Worm (Caenorhabditis elegans) whole organism, mixed stage, embryonic: Measurements from ENCODE around the gene dyci-1.

Experiments
- ces-1 ChIP-seq: fragments of 150-350 bp; optimal IDR thresholded peaks from 2 replicates; lab custom pipeline; 2014; ENCODE audit warnings: missing biosample characterization, missing genetic modification reagents, missing genetic modification characterization
- lin-13 ChIP-seq: fragments of 150-350 bp; optimal IDR thresholded peaks from 2 replicates; lab custom pipeline; 2014; ENCODE audit warnings: missing biosample characterization, missing genetic modification characterization
- lsy-2 ChIP-seq: fragments of 150-350 bp; optimal IDR thresholded peaks from 2 replicates; lab custom pipeline; 2014; ENCODE audit warnings: missing biosample characterization, missing genetic modification characterization
- mab-5 ChIP-seq: fragments of 150-350 bp; optimal IDR thresholded peaks from 2 replicates; lab custom pipeline; 2014; ENCODE audit warnings: missing biosample characterization, missing genetic modification characterization
- mep-1 ChIP-seq: fragments of 150-350 bp; optimal IDR thresholded peaks from 2 replicates; lab custom pipeline; 2017; ENCODE audit warnings: missing biosample characterization, missing genetic modification reagents, missing genetic modification characterization, inconsistent platforms
- nhr-12 ChIP-seq: fragments of 150-350 bp; optimal IDR thresholded peaks from 2 replicates; lab custom pipeline; 2014; ENCODE audit warnings: missing biosample characterization, missing genetic modification characterization
- nhr-237 ChIP-seq: fragments of 150-350 bp; optimal IDR thresholded peaks from 2 replicates; lab custom pipeline; 2014; ENCODE audit warnings: missing biosample characterization, missing genetic modification characterization
- nhr-28 ChIP-seq: fragments of 150-350 bp; optimal IDR thresholded peaks from 2 replicates; lab custom pipeline; 2014; ENCODE audit warnings: missing biosample characterization, missing genetic modification characterization
- nhr-76 ChIP-seq: sonication (generic microtip); optimal IDR thresholded peaks from 2 replicates; lab custom pipeline; 2017; ENCODE audit warnings: missing biosample characterization, missing genetic modification characterization
- pha-4 ChIP-seq: fragments of 150-350 bp; optimal IDR thresholded peaks from 2 replicates; lab custom pipeline; 2018; ENCODE audit warnings: missing biosample characterization, missing genetic modification reagents, missing genetic modification characterization
- snpc-4 ChIP-seq: fragments of 150-350 bp; optimal IDR thresholded peaks from 2 replicates; lab custom pipeline; 2014; ENCODE audit warnings: missing biosample characterization, missing genetic modification characterization
- unc-39 ChIP-seq: fragments of 150-350 bp; optimal IDR thresholded peaks from 2 replicates; lab custom pipeline; 2014; ENCODE audit warnings: missing biosample characterization, missing genetic modification characterization
- ztf-11 ChIP-seq: fragments of 150-350 bp; optimal IDR thresholded peaks from 2 replicates; lab custom pipeline; 2014; ENCODE audit warnings: missing biosample characterization, missing genetic modification characterization

DNA sequence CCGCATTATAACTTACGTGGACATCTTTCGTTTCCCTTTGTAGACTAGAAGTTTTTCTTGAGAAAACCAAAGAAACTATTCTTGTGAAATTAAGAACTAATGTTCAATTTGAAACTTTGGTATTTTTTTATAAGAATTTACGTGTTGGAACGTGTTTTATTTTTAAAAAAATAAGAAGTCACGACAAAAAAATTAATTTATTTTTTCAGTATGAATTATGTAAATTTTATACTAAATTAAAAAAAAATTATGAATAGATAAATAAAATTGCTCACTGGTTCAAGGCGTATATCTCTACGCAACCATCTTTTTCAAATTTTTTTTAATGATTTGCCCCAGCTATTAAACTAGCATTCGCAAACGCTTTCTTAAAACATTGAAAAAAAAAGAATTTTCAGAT lies 32.5 kb upstream of the dyci-1 start, which contains the start of gene C17H12.5:
- TF ChIP-seq mab-5 (tag; lab: Kevin White, UChicago), result no peak
- no peak for TF ChIP-seq nhr-12 (tag; lab: Kevin White, UChicago)
- no peak for TF ChIP-seq ztf-11 (tag; lab: Kevin White, UChicago)
- no peak for TF ChIP-seq nhr-28
- no peak for TF ChIP-seq nhr-76 (tag; lab: Kevin White, UChicago)
- no peak for TF ChIP-seq nhr-237 (tag; lab: Kevin White, UChicago)
- TF ChIP-seq snpc-4, result no peak
- TF ChIP-seq mep-1 (tag; lab: Kevin White, UChicago), result no peak
- no peak for TF ChIP-seq pha-4
- no peak for TF ChIP-seq unc-39 (tag; lab: Kevin White, UChicago)
- TF ChIP-seq lsy-2, result no peak
- no peak for TF ChIP-seq lin-13
- no peak for TF ChIP-seq ces-1 (GFP tag; lab: Kevin White, UChicago)
